Fruit fly (Drosophila melanogaster): ENCODE results near the gene Poxm.

The Poxm gene

dm6 chr3R:8354969-8355368 lies 21.4 kb upstream of the Poxm start (continued):
- TF ChIP-seq Nf-YA (GFP tag; IDR thresholded peaks at IDR 0.05), result peak; percentile 37; the same call in 1 of the 2 replicates
- TF ChIP-seq H2.0 (GFP tag; IDR thresholded peaks at IDR 0.05), result 0 out of 2 replicates have a peak, but pooled peaks have one; percentile 12

- TF ChIP-seq ap (GFP tag; IDR thresholded peaks at IDR 0.05) (peak; percentile 40; the same call in 1 of the 2 replicates), Meics (GFP tag; optimal IDR thresholded peaks at IDR 0.05) (peak; percentile 56), tup (GFP tag; optimal IDR thresholded peaks at IDR 0.05) (no peak), sens (GFP tag) (peak; percentile 85), Med (GFP tag) (peak; percentile 83), inv (GFP tag; IDR thresholded peaks at IDR 0.05; ENCODE audit: partially characterized antibody) (no peak), Sry-δ (GFP tag; optimal IDR thresholded peaks at IDR 0.05) (no peak), her (GFP tag; optimal IDR thresholded peaks at IDR 0.05) (no peak), abd-A (tag; optimal IDR thresholded peaks at IDR 0.05) (no peak), klu (GFP tag; IDR thresholded peaks at IDR 0.05) (no peak), Drgx (GFP tag; IDR thresholded peaks at IDR 0.05) (peak; percentile 49), CG10462 (GFP tag; optimal IDR thresholded peaks at IDR 0.05) (no peak), E2f1 (GFP tag; IDR thresholded peaks at IDR 0.05) (peak; percentile 38; the same call in 1 of the 2 replicates), Antp (GFP tag; optimal IDR thresholded peaks at IDR 0.05) (no peak), gem (tag; optimal IDR thresholded peaks at IDR 0.05) (peak; percentile 73), nerfin-1 (tag; optimal IDR thresholded peaks at IDR 0.05) (peak; percentile 16), slbo (GFP tag; IDR thresholded peaks at IDR 0.05) (peak; percentile 82), CG4282 (GFP tag; optimal IDR thresholded peaks at IDR 0.05) (no peak), CG11695 (GFP tag; IDR thresholded peaks at IDR 0.05) (peak; percentile 65; the same call in 1 of the 3 replicates), CG32532 (GFP tag; IDR thresholded peaks at IDR 0.05) (peak; percentile 73), dpn (GFP tag; optimal IDR thresholded peaks at IDR 0.05) (peak in 1 of 2 experiments; percentile 31), Mad (GFP tag; optimal IDR thresholded peaks at IDR 0.05) (no peak), CG10565 (GFP tag; optimal IDR thresholded peaks at IDR 0.05) (no peak), Adf1 (GFP tag; IDR thresholded peaks at IDR 0.05) (no peak; the same call in 1 of the 2 replicates), ac (GFP tag; optimal IDR thresholded peaks at IDR 0.05) (no peak), toy (GFP tag; IDR thresholded peaks at IDR 0.05) (no peak), D (optimal IDR thresholded peaks at IDR 0.05) (no peak), D (GFP tag; optimal IDR thresholded peaks at IDR 0.05) (no peak), CG9932 (GFP tag; IDR thresholded peaks at IDR 0.05) (peak; percentile 71), Spps (tag; optimal IDR thresholded peaks at IDR 0.05) (no peak), CG8478 (optimal IDR thresholded peaks at IDR 0.05) (no peak), ftz-f1 (GFP tag; optimal IDR thresholded peaks at IDR 0.05) (peak; percentile 1), CG12744 (GFP tag; optimal IDR thresholded peaks at IDR 0.05) (no peak), nmo (GFP tag; optimal IDR thresholded peaks at IDR 0.05) (peak; percentile 37), CG31441 (GFP tag; IDR thresholded peaks at IDR 0.05) (no peak; the same call in 1 of the 2 replicates), CG15269 (tag; optimal IDR thresholded peaks at IDR 0.05) (peak; percentile 72), Ets97D (GFP tag; optimal IDR thresholded peaks at IDR 0.05) (no peak), E2f2 (GFP tag; IDR thresholded peaks at IDR 0.05) (peak; percentile 28; the same call in 1 of the 2 replicates), ase (GFP tag; IDR thresholded peaks at IDR 0.05) (peak; percentile 63; the same call in 2 of the 3 replicates), run (tag; optimal IDR thresholded peaks at IDR 0.05) (peak; percentile 7), ssp (GFP tag; IDR thresholded peaks at IDR 0.05) (peak; percentile 31; the same call in 1 of the 2 replicates), CG3847 (GFP tag; IDR thresholded peaks at IDR 0.05) (peak; percentile 52; the same call in 1 of the 2 replicates), CG3407 (GFP tag; optimal IDR thresholded peaks at IDR 0.05) (peak; percentile 39), unc-4 (GFP tag; IDR thresholded peaks at IDR 0.05; ENCODE audit: partially characterized antibody) (no peak), HLH3B (GFP tag; IDR thresholded peaks at IDR 0.05) (peak; percentile 62), mam (GFP tag; optimal IDR thresholded peaks at IDR 0.05) (peak; percentile 40), Sox102F (GFP tag; optimal IDR thresholded peaks at IDR 0.05) (peak; percentile 78), CG14710 (tag; optimal IDR thresholded peaks at IDR 0.05) (no peak), CG7839 (tag; optimal IDR thresholded peaks at IDR 0.05) (peak; percentile 57)
Measured at dm6 chr3R:8354458-8354857, 20.9 kb upstream of the Poxm start.
